Worm (Caenorhabditis elegans) whole organism, mixed stage, embryonic: ENCODE results near the gene msp-77.

Experiments
- M03D4.4 ChIP-seq: sonication (generic microtip); optimal IDR thresholded peaks from 2 replicates; lab custom pipeline; 2017; ENCODE audit warnings: mild to moderate bottlenecking, missing genetic modification characterization, missing compliant biosample characterization
- bed-3 ChIP-seq: fragments of 200-800 bp; sonication (Bioruptor generic); optimal IDR thresholded peaks from 3 replicates; lab custom pipeline; 2018; ENCODE audit warnings: mild to moderate bottlenecking, missing genetic modification characterization, moderate library complexity, missing compliant biosample characterization
- ceh-39 ChIP-seq: fragments of 150-350 bp; optimal IDR thresholded peaks from 2 replicates; lab custom pipeline; 2014; ENCODE audit warnings: missing biosample characterization, missing genetic modification characterization
- ceh-43 ChIP-seq: fragments of 200-800 bp; sonication (Bioruptor generic); optimal IDR thresholded peaks from 2 replicates; lab custom pipeline; 2018; ENCODE audit warnings: mild to moderate bottlenecking, missing genetic modification characterization, moderate library complexity, missing compliant biosample characterization
- ceh-83 ChIP-seq: fragments of 200-800 bp; sonication (Bioruptor generic); optimal IDR thresholded peaks from 2 replicates; lab custom pipeline; 2018; ENCODE audit warnings: mild to moderate bottlenecking, missing genetic modification characterization, missing compliant biosample characterization
- ces-1 ChIP-seq: fragments of 150-350 bp; optimal IDR thresholded peaks from 2 replicates; lab custom pipeline; 2014; ENCODE audit warnings: missing biosample characterization, missing genetic modification reagents, missing genetic modification characterization
- cnd-1 ChIP-seq: fragments of 200-800 bp; sonication (Bioruptor generic); optimal IDR thresholded peaks from 2 replicates; lab custom pipeline; 2018; ENCODE audit warnings: mild to moderate bottlenecking, missing genetic modification characterization, missing compliant biosample characterization
- drap-1 ChIP-seq: fragments of 200-800 bp; sonication (Bioruptor generic); optimal IDR thresholded peaks from 3 replicates; lab custom pipeline; 2018; ENCODE audit warnings: mild to moderate bottlenecking, missing genetic modification characterization, missing compliant biosample characterization
- elt-1 ChIP-seq: sonication (generic microtip); optimal IDR thresholded peaks from 2 replicates; lab custom pipeline; 2017; ENCODE audit warnings: missing genetic modification characterization, mild to moderate bottlenecking, missing compliant biosample characterization, antibody characterized with exemption, moderate library complexity, borderline replicate concordance; ENCODE audit not compliant: insufficient read depth
- elt-3 ChIP-seq: fragments of 150-350 bp; optimal IDR thresholded peaks from 2 replicates; lab custom pipeline; 2014; ENCODE audit warnings: missing biosample characterization, missing genetic modification characterization
- flh-1 ChIP-seq: fragments of 200-800 bp; sonication (Bioruptor generic); optimal IDR thresholded peaks from 2 replicates; lab custom pipeline; 2018; ENCODE audit warnings: mild to moderate bottlenecking, missing genetic modification characterization, moderate library complexity, missing compliant biosample characterization
- ham-2 ChIP-seq: fragments of 200-800 bp; sonication (Bioruptor generic); optimal IDR thresholded peaks from 2 replicates; lab custom pipeline; 2018; ENCODE audit warnings: mild to moderate bottlenecking, missing genetic modification characterization, missing compliant biosample characterization
- hlh-1 ChIP-seq: fragments of 150-350 bp; optimal IDR thresholded peaks from 2 replicates; lab custom pipeline; 2014; ENCODE audit warnings: missing biosample characterization, missing genetic modification reagents, missing genetic modification characterization
- lin-13 ChIP-seq: fragments of 150-350 bp; optimal IDR thresholded peaks from 2 replicates; lab custom pipeline; 2014; ENCODE audit warnings: missing biosample characterization, missing genetic modification characterization
- lin-32 ChIP-seq: fragments of 200-800 bp; sonication (Bioruptor generic); optimal IDR thresholded peaks from 2 replicates; lab custom pipeline; 2018; ENCODE audit warnings: mild to moderate bottlenecking, missing genetic modification characterization, missing compliant biosample characterization
- mep-1 ChIP-seq: fragments of 150-350 bp; optimal IDR thresholded peaks from 2 replicates; lab custom pipeline; 2017; ENCODE audit warnings: missing biosample characterization, missing genetic modification reagents, missing genetic modification characterization, inconsistent platforms
- nhr-12 ChIP-seq: fragments of 150-350 bp; optimal IDR thresholded peaks from 2 replicates; lab custom pipeline; 2014; ENCODE audit warnings: missing biosample characterization, missing genetic modification characterization
- nhr-2 ChIP-seq: fragments of 150-350 bp; optimal IDR thresholded peaks from 2 replicates; lab custom pipeline; 2014; ENCODE audit warnings: missing biosample characterization, missing genetic modification characterization
- nhr-237 ChIP-seq: fragments of 150-350 bp; optimal IDR thresholded peaks from 2 replicates; lab custom pipeline; 2014; ENCODE audit warnings: missing biosample characterization, missing genetic modification characterization
- nhr-76 ChIP-seq: sonication (generic microtip); optimal IDR thresholded peaks from 2 replicates; lab custom pipeline; 2017; ENCODE audit warnings: missing biosample characterization, missing genetic modification characterization
- pha-4 ChIP-seq: fragments of 150-350 bp; optimal IDR thresholded peaks from 2 replicates; lab custom pipeline; 2018; ENCODE audit warnings: missing biosample characterization, missing genetic modification reagents, missing genetic modification characterization
- sem-2 ChIP-seq: fragments of 200-800 bp; sonication (Bioruptor generic); optimal IDR thresholded peaks from 2 replicates; lab custom pipeline; 2018; ENCODE audit warnings: mild to moderate bottlenecking, missing genetic modification characterization, missing compliant biosample characterization
- snpc-4 ChIP-seq: fragments of 150-350 bp; optimal IDR thresholded peaks from 2 replicates; lab custom pipeline; 2014; ENCODE audit warnings: missing biosample characterization, missing genetic modification characterization
- sptf-1 ChIP-seq: sonication (generic microtip); optimal IDR thresholded peaks from 2 replicates; lab custom pipeline; 2017; ENCODE audit warnings: mild to moderate bottlenecking, missing genetic modification characterization, moderate library complexity, missing compliant biosample characterization
- tbx-8 ChIP-seq: fragments of 200-800 bp; sonication (Bioruptor generic); optimal IDR thresholded peaks from 2 replicates; lab custom pipeline; 2018; ENCODE audit warnings: mild to moderate bottlenecking, missing genetic modification characterization, moderate library complexity, missing compliant biosample characterization
- unc-120 ChIP-seq: sonication (generic microtip); optimal IDR thresholded peaks from 2 replicates; lab custom pipeline; 2017; ENCODE audit warnings: missing genetic modification characterization, missing compliant biosample characterization; ENCODE audit not compliant: poor library complexity, severe bottlenecking
- unc-39 ChIP-seq: fragments of 150-350 bp; optimal IDR thresholded peaks from 2 replicates; lab custom pipeline; 2014; ENCODE audit warnings: missing biosample characterization, missing genetic modification characterization
- unc-62 ChIP-seq: fragments of 150-350 bp; optimal IDR thresholded peaks from 2 replicates; lab custom pipeline; 2014; ENCODE audit warnings: missing biosample characterization, missing genetic modification reagents, missing genetic modification characterization
- zip-8 ChIP-seq: fragments of 150-350 bp; optimal IDR thresholded peaks from 2 replicates; lab custom pipeline; 2014; ENCODE audit warnings: missing biosample characterization, missing genetic modification characterization
- ztf-11 ChIP-seq: fragments of 150-350 bp; optimal IDR thresholded peaks from 2 replicates; lab custom pipeline; 2014; ENCODE audit warnings: missing biosample characterization, missing genetic modification characterization

Gene msp-77

DNA sequence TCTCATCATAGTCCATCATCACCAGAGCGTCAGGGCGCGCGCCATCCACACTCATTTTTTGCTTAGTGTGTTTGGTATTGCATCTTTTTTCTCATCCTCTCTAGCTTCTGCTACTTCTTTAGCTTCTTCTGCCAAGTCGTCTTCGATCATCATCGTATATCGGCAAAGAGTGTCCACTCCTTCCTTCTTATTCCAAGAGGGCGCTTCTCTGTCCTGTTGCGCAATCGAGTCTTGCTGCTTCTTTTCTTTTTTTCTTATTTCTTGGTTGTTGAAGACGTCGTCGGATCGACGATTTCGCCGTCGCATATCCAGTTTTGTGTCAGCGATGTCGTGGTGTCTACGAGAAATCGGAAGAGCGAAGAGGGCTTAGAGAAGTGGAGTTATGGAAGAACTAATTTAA is 18.6 kb downstream of the msp-77 start:
- TF ChIP-seq zip-8 (tag; lab: Kevin White, UChicago), result peak; percentile 4
- TF ChIP-seq unc-62, result no peak

DNA sequence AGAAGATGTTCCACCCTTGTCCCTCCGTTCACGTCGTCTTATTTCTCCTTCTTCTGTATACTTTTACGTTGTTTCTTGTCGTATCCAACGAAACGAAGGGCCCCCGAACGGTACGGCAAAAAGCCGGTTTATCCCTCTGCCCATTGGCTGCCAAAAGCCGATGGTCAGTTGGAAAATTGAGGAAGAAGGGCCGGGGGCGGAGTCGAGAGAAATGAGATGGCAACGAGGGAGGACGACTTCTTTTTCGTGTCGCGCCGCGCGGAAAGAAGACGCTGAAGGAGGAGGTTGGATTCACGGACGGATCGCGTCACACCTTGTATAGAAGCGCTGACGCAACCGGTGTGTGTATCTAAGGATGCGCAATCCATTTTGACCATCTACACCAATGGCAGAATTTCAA is 20.7 kb downstream of the msp-77 start:
- TF ChIP-seq ceh-83 (GFP tag; lab: Kevin White, UChicago) (no peak), unc-120 (tag; lab: Kevin White, UChicago) (no peak), nhr-12 (no peak), ztf-11 (tag; lab: Kevin White, UChicago) (no peak), ceh-39 (tag; lab: Kevin White, UChicago) (no peak), nhr-76 (tag; lab: Kevin White, UChicago) (no peak), drap-1 (no peak), nhr-2 (no peak), lin-32 (no peak), elt-3 (no peak), ham-2 (no peak), unc-39 (no peak), lin-13 (tag; lab: Kevin White, UChicago) (no peak)

DNA sequence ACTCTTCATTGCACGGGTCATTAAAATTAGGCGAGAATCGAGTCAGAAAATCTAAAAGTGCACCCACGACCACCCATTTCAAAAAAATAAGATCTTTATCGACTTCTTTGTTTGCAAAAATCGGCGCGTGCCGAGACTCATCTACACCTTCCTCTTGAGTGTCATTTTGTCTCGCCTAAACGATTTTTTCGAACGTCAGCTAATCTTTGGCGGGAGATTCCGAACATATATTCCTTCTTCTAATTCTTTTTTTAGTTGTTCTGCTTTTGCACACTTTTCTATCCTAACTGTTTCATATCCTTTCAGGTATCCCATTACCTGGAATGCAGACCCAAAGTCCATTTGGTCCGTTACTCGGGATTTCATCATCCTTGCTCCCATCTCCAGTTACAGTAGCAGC is 21.8 kb downstream of the msp-77 start, which contains the start of gene bed-3:
bed-3 (plus strand) TSS at position 301 of the 400 bp plus-strand sequence.
- no peak for TF ChIP-seq ham-2
- TF ChIP-seq unc-120 (tag; lab: Kevin White, UChicago), result no peak
- no peak for TF ChIP-seq zip-8 (tag; lab: Kevin White, UChicago)
- no peak for TF ChIP-seq mep-1
- no peak for TF ChIP-seq sem-2 (GFP tag; lab: Kevin White, UChicago)
- no peak for TF ChIP-seq unc-62
- TF ChIP-seq ztf-11 (tag; lab: Kevin White, UChicago), result no peak
- no peak for TF ChIP-seq elt-3

DNA sequence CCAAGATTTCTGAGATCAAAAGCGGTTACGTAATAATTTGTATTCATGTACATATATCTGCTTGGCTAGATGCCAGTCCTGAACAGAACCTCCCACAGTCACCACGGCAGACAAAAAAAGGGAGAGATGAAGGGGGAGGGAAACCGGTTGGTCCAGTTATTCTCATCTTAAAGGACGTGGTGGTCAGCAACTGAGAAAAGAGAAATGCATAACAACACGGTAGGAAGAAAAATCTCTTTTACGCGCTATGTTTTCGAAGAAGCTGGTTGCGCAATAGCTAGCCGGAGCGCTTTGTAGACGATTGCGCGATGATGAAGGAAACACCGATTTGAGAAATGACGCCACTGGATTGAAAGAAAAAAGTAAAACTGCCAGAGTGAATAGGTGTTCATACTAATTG is 23.6 kb downstream of the msp-77 start:
- TF ChIP-seq pha-4 (tag; lab: Kevin White, UChicago) (no peak), zip-8 (tag; lab: Kevin White, UChicago) (peak; percentile 78)

DNA sequence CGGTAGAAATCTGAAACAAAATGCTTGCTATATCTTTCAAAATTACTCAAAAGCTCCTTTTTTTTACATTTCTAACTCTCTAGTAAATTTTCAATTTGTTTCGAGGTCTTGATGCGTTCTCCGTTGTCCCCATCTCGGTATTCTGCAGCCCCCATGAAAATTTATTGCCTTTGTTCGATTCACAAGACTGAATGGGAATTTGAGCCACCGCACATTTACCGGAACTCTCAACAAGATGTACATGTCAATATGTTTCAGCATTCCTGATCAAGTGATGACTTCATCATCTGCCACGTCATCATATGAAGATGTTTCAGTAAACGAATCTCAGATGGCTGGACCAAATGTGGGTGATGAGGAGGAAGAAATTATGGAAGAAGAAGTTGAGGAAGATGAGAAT is 26.0 kb downstream of the msp-77 start:
- TF ChIP-seq elt-3 (no peak), nhr-12 (no peak), sptf-1 (tag; lab: Kevin White, UChicago) (no peak), ham-2 (no peak), ceh-83 (GFP tag; lab: Kevin White, UChicago) (no peak), tbx-8 (GFP tag; lab: Kevin White, UChicago) (no peak), unc-62 (no peak), nhr-2 (no peak), elt-1 (tag; lab: Kevin White, UChicago) (no peak), M03D4.4 (tag; lab: Kevin White, UChicago) (no peak), mep-1 (no peak), lin-13 (tag; lab: Kevin White, UChicago) (no peak), nhr-76 (tag; lab: Kevin White, UChicago) (no peak), cnd-1 (tag; lab: Kevin White, UChicago) (no peak), hlh-1 (no peak), ces-1 (GFP tag; lab: Kevin White, UChicago) (no peak), flh-1 (GFP tag; lab: Kevin White, UChicago) (no peak)
- TF ChIP-seq, all 35 proteins: peak for 0

DNA sequence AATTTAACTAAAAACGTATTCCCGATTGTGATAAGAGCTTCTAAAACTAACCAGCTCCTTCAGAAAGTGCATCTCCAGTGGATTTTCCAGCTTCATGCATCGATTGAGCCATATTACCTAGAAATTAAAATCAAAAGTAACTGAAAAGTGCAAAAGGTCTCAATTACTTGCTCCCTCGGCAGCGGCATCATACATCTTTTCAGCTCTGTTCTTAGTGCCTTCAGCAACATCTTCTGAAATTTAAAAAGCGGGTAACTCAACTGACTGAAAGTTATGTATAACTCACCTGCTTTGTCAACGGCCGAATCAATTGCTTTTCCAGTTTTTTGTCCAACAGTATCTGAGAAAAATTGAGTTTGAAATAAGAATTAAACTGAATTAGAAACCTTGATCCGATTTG is 30.0 kb downstream of the msp-77 start:
- TF ChIP-seq tbx-8 (GFP tag; lab: Kevin White, UChicago) (no peak), bed-3 (no peak), unc-62 (no peak), mep-1 (no peak)

DNA sequence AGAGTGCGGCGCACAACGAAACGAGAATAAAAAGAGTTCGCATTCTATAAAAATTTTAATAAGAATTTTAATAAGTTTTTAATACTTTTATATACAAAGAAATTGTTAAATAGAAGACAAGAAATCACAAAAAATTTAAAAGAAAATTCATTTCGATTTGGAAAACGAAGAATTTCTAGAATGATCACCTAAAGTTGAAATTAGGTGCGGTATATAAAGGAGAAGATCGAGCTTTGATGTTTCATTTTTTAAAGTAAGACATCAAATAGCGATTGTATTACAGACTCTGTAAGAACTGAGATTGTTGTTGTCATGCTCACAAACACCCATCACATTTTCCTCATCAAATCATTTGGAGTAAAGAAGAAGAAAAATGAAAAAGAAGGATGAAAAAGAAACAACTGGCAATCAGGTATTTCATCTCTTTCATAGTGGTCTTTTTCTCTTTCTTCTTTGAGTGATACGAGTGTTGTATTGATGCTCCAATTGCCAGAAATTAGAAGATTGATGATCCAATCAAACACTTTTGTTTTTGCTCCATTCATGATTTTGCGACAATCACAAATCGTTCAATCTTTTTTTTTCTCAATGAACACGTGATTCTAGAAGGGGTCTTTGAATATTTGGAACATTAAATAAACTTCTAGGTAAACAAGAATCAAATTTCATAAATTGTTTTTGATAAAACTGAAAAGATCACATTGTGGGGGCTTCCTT is 33.9 kb downstream of the msp-77 start, which contains the start of gene dur-1:
dur-1 (minus strand) TSS at position 51 of the 717 bp plus-strand sequence.
- TF ChIP-seq ztf-11 (tag; lab: Kevin White, UChicago) (no peak), unc-62 (peak; percentile 75), elt-1 (tag; lab: Kevin White, UChicago) (no peak), unc-120 (tag; lab: Kevin White, UChicago) (peak; percentile 9), ceh-43 (GFP tag; lab: Kevin White, UChicago) (no peak), nhr-12 (no peak), sptf-1 (tag; lab: Kevin White, UChicago) (no peak), pha-4 (tag; lab: Kevin White, UChicago) (no peak), nhr-237 (no peak), mep-1 (no peak), ces-1 (GFP tag; lab: Kevin White, UChicago) (no peak), cnd-1 (tag; lab: Kevin White, UChicago) (no peak), zip-8 (tag; lab: Kevin White, UChicago) (no peak), snpc-4 (tag; lab: Kevin White, UChicago) (no peak)
- TF ChIP-seq, all 35 proteins: peak for 2
